Fruit fly (Drosophila melanogaster): Measurements from ENCODE around the gene dmt.

DNA sequence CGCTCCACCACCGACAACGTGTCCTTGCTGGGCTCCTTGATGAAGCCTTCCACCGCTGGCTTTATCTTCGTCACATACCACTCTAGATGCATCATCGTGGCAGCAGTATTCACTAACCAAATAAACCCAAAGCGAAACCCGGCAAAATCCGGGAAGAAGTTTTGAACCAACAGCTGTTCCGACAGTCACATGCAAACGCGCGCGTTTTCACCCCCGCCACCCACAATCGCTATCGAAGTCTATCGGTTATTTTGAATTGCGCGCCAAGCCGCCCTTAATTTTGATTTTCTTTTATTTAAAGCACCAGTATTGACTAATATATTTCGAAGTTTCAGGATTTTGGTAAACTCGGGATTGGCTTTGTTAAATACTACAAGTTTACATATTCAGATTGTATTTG is 43.5 kb downstream of the dmt start, which contains the start of gene Tti1:
- TF ChIP-seq ro (GFP tag; IDR thresholded peaks at IDR 0.05) (no peak), CG12236 (GFP tag; optimal IDR thresholded peaks at IDR 0.05) (no peak), HHEX (GFP tag; optimal IDR thresholded peaks at IDR 0.05) (no peak), CG1233 (GFP tag; optimal IDR thresholded peaks at IDR 0.05) (no peak)
